Worm (Caenorhabditis elegans) whole organism, L2 larva: ENCODE measurements around the gene nhr-241.

Experiments
- C34F6.9 ChIP-seq: fragments of 150-350 bp; optimal IDR thresholded peaks from 2 replicates; lab custom pipeline; 2014; ENCODE audit warnings: missing biosample characterization, missing genetic modification characterization
- F13H6.1 ChIP-seq: sonication (generic microtip); optimal IDR thresholded peaks from 2 replicates; lab custom pipeline; 2016; ENCODE audit warnings: missing genetic modification characterization, missing compliant biosample characterization
- ZK546.5 ChIP-seq: sonication (generic microtip); optimal IDR thresholded peaks from 2 replicates; lab custom pipeline; 2017; ENCODE audit warnings: missing biosample characterization, missing genetic modification characterization
- alr-1 ChIP-seq: fragments of 150-350 bp; optimal IDR thresholded peaks from 2 replicates; lab custom pipeline; 2014; ENCODE audit warnings: missing biosample characterization, missing genetic modification characterization
- aly-2 ChIP-seq: fragments of 150-350 bp; optimal IDR thresholded peaks from 2 replicates; lab custom pipeline; 2014; ENCODE audit warnings: missing biosample characterization, missing genetic modification characterization
- ama-1 ChIP-seq: fragments of 150-350 bp; optimal IDR thresholded peaks from 2 replicates; lab custom pipeline; 2018; ENCODE audit warnings: inconsistent platforms
- ceh-82 ChIP-seq: fragments of 150-350 bp; optimal IDR thresholded peaks from 2 replicates; lab custom pipeline; 2014; ENCODE audit warnings: missing biosample characterization, missing genetic modification characterization
- dmd-4 ChIP-seq: sonication (generic microtip); optimal IDR thresholded peaks from 2 replicates; lab custom pipeline; 2017; ENCODE audit warnings: missing biosample characterization, missing genetic modification characterization
- elt-1 ChIP-seq: fragments of 150-350 bp; optimal IDR thresholded peaks from 2 replicates; lab custom pipeline; 2014; ENCODE audit warnings: missing biosample characterization, missing genetic modification characterization
- elt-3 ChIP-seq: sonication (generic microtip); optimal IDR thresholded peaks from 2 replicates; lab custom pipeline; 2017; ENCODE audit warnings: missing biosample characterization, missing genetic modification characterization
- gmeb-1 ChIP-seq: fragments of 150-350 bp; optimal IDR thresholded peaks from 2 replicates; lab custom pipeline; 2014; ENCODE audit warnings: missing biosample characterization, missing genetic modification characterization
- lin-13 ChIP-seq: fragments of 150-350 bp; optimal IDR thresholded peaks from 2 replicates; lab custom pipeline; 2014; ENCODE audit warnings: missing biosample characterization, missing genetic modification reagents, missing genetic modification characterization
- lin-39 ChIP-seq: fragments of 150-350 bp; optimal IDR thresholded peaks from 2 replicates; lab custom pipeline; 2014; ENCODE audit warnings: missing biosample characterization, missing genetic modification reagents, missing genetic modification characterization
- lsy-2 ChIP-seq, 2 experiments: fragments of 150-350 bp in 1 of 2; sonication (generic microtip) in 1 of 2; optimal IDR thresholded peaks; 2 replicates each; lab custom pipeline; 2014 to 2017; ENCODE audit warnings: missing biosample characterization in 2 of 2, missing genetic modification characterization in 2 of 2
- mab-5 ChIP-seq: fragments of 150-350 bp; optimal IDR thresholded peaks from 2 replicates; lab custom pipeline; 2014; ENCODE audit warnings: missing biosample characterization, missing genetic modification characterization
- mbf-1 ChIP-seq: sonication (generic microtip); optimal IDR thresholded peaks from 2 replicates; lab custom pipeline; 2017; ENCODE audit warnings: missing biosample characterization, missing genetic modification characterization
- nhr-10 ChIP-seq: sonication (generic microtip); optimal IDR thresholded peaks from 2 replicates; lab custom pipeline; 2017; ENCODE audit warnings: missing biosample characterization, missing genetic modification characterization
- nhr-12 ChIP-seq: fragments of 150-350 bp; optimal IDR thresholded peaks from 2 replicates; lab custom pipeline; 2014; ENCODE audit warnings: missing biosample characterization, missing genetic modification characterization
- nhr-21 ChIP-seq: fragments of 150-350 bp; optimal IDR thresholded peaks from 2 replicates; lab custom pipeline; 2014; ENCODE audit warnings: missing biosample characterization, missing genetic modification characterization
- nhr-23 ChIP-seq: fragments of 150-350 bp; optimal IDR thresholded peaks from 2 replicates; lab custom pipeline; 2014; ENCODE audit warnings: missing biosample characterization, missing genetic modification reagents, missing genetic modification characterization
- nhr-237 ChIP-seq: fragments of 150-350 bp; optimal IDR thresholded peaks from 2 replicates; lab custom pipeline; 2014; ENCODE audit warnings: missing biosample characterization, missing genetic modification characterization
- nhr-25 ChIP-seq: fragments of 150-350 bp; sonication (generic microtip); optimal IDR thresholded peaks from 3 replicates; lab custom pipeline; 2014; ENCODE audit warnings: missing biosample characterization, missing genetic modification characterization
- nhr-6 ChIP-seq: fragments of 150-350 bp; optimal IDR thresholded peaks from 2 replicates; lab custom pipeline; 2014; ENCODE audit warnings: missing biosample characterization, missing genetic modification characterization
- nhr-77 ChIP-seq: fragments of 150-350 bp; optimal IDR thresholded peaks from 2 replicates; lab custom pipeline; 2014; ENCODE audit warnings: missing biosample characterization, missing genetic modification characterization
- peb-1 ChIP-seq: fragments of 150-350 bp; optimal IDR thresholded peaks from 2 replicates; lab custom pipeline; 2014; ENCODE audit warnings: missing biosample characterization, missing genetic modification characterization
- sem-4 ChIP-seq: fragments of 150-350 bp; optimal IDR thresholded peaks from 2 replicates; lab custom pipeline; 2014; ENCODE audit warnings: missing biosample characterization, missing genetic modification reagents, missing genetic modification characterization
- skn-1 ChIP-seq: sonication (generic microtip); optimal IDR thresholded peaks from 2 replicates; lab custom pipeline; 2017; ENCODE audit warnings: missing biosample characterization, missing genetic modification characterization
- sma-3 ChIP-seq: sonication (generic microtip); optimal IDR thresholded peaks from 2 replicates; lab custom pipeline; 2016; ENCODE audit warnings: missing genetic modification reagents, missing genetic modification characterization, missing compliant biosample characterization
- sma-9 ChIP-seq, 2 experiments: fragments of 150-350 bp in 1 of 2; sonication (generic microtip) in 1 of 2; optimal IDR thresholded peaks; 2 replicates each; lab custom pipeline; 2014 to 2016; ENCODE audit warnings: missing genetic modification characterization in 2 of 2, mild to moderate bottlenecking in 1 of 2, missing biosample characterization in 1 of 2, missing compliant biosample characterization in 1 of 2, missing genetic modification reagents in 1 of 2, moderate library complexity in 1 of 2
- unc-39 ChIP-seq: fragments of 150-350 bp; optimal IDR thresholded peaks from 2 replicates; lab custom pipeline; 2014; ENCODE audit warnings: missing biosample characterization, missing genetic modification characterization
- unc-62 ChIP-seq: fragments of 150-350 bp; optimal IDR thresholded peaks from 2 replicates; lab custom pipeline; 2014; ENCODE audit warnings: missing biosample characterization, missing genetic modification reagents, missing genetic modification characterization
- ztf-11 ChIP-seq: sonication (generic microtip); optimal IDR thresholded peaks from 2 replicates; lab custom pipeline; 2017; ENCODE audit warnings: missing biosample characterization, missing genetic modification characterization
- ztf-4 ChIP-seq: fragments of 150-350 bp; optimal IDR thresholded peaks from 2 replicates; lab custom pipeline; 2014; ENCODE audit warnings: missing biosample characterization, missing genetic modification characterization

nhr-241 gene

ce11 chrV:18699326-18699725 is at the start of gene nhr-241:
nhr-241 (plus strand) TSS chrV:18699451.
- TF ChIP-seq nhr-12 (tag; lab: Kevin White, UChicago) (no peak), ceh-82 (tag; lab: Kevin White, UChicago) (no peak), gmeb-1 (tag; lab: Kevin White, UChicago) (no peak), ama-1 (no peak), aly-2 (tag; lab: Kevin White, UChicago) (no peak), sem-4 (tag; lab: Kevin White, UChicago) (no peak), nhr-21 (no peak), mab-5 (no peak)

ce11 chrV:18650043-18650442 is 49.2 kb upstream of the nhr-241 start, which contains the start of gene egas-2:
egas-2 (plus strand) TSS chrV:18650343.
- no peak for TF ChIP-seq nhr-237 (tag; lab: Kevin White, UChicago)
- TF ChIP-seq skn-1: no peak
- no peak for TF ChIP-seq elt-1 (tag; lab: Kevin White, UChicago)
- no peak for TF ChIP-seq sma-3 (GFP tag; lab: Kevin White, UChicago)
- TF ChIP-seq nhr-23 (tag; lab: Kevin White, UChicago): no peak
- no peak for TF ChIP-seq lin-39 (tag; lab: Kevin White, UChicago)
- TF ChIP-seq unc-39 (tag; lab: Kevin White, UChicago): no peak
- TF ChIP-seq ZK546.5 (tag; lab: Kevin White, UChicago): no peak
- no peak for TF ChIP-seq ceh-82 (tag; lab: Kevin White, UChicago)
- no peak for TF ChIP-seq unc-62

ce11 chrV:18656363-18656762 is 42.9 kb upstream of the nhr-241 start:
- TF ChIP-seq sma-9 (GFP tag; optimal IDR thresholded peaks at IDR 0.05; lab: Kevin White, UChicago): no peak
- no peak for TF ChIP-seq sma-9 (tag; optimal IDR thresholded peaks at IDR 0.05; lab: Kevin White, UChicago)
- no peak for TF ChIP-seq C34F6.9 (tag; lab: Kevin White, UChicago)
- no peak for TF ChIP-seq ama-1
- TF ChIP-seq elt-3 (tag; lab: Kevin White, UChicago): no peak
- no peak for TF ChIP-seq dmd-4 (tag; lab: Kevin White, UChicago)
- no peak for TF ChIP-seq ZK546.5 (tag; lab: Kevin White, UChicago)
- TF ChIP-seq ztf-4: no peak
- TF ChIP-seq sem-4 (tag; lab: Kevin White, UChicago): no peak
- TF ChIP-seq nhr-77 (tag; lab: Kevin White, UChicago): no peak
- TF ChIP-seq mbf-1 (tag; lab: Kevin White, UChicago): no peak
- no peak for TF ChIP-seq elt-1 (tag; lab: Kevin White, UChicago)
- TF ChIP-seq nhr-6 (tag; lab: Kevin White, UChicago): no peak
- no peak for TF ChIP-seq alr-1 (tag; lab: Kevin White, UChicago)
- TF ChIP-seq peb-1 (tag; lab: Kevin White, UChicago): no peak
- no peak for TF ChIP-seq nhr-25
- TF ChIP-seq gmeb-1 (tag; lab: Kevin White, UChicago): no peak

ce11 chrV:18657391-18657790 is 41.9 kb upstream of the nhr-241 start:
- TF ChIP-seq lin-39 (tag; lab: Kevin White, UChicago) (no peak), sma-3 (GFP tag; lab: Kevin White, UChicago) (no peak), lsy-2 (tag; optimal IDR thresholded peaks at IDR 0.05; lab: Kevin White, UChicago) (no peak), nhr-12 (tag; lab: Kevin White, UChicago) (no peak), alr-1 (tag; lab: Kevin White, UChicago) (no peak), ztf-11 (tag; lab: Kevin White, UChicago) (no peak), nhr-23 (tag; lab: Kevin White, UChicago) (no peak), nhr-21 (no peak)

ce11 chrV:18658914-18659313 is 40.3 kb upstream of the nhr-241 start:
- no peak for TF ChIP-seq peb-1 (tag; lab: Kevin White, UChicago)
- TF ChIP-seq elt-3 (tag; lab: Kevin White, UChicago): no peak
- no peak for TF ChIP-seq alr-1 (tag; lab: Kevin White, UChicago)
- no peak for TF ChIP-seq nhr-10 (tag; lab: Kevin White, UChicago)
- no peak for TF ChIP-seq lin-13 (GFP tag; lab: Kevin White, UChicago)
- TF ChIP-seq F13H6.1 (tag; lab: Kevin White, UChicago): no peak
- TF ChIP-seq nhr-77 (tag; lab: Kevin White, UChicago): no peak
- TF ChIP-seq unc-62: no peak
- no peak for TF ChIP-seq ceh-82 (tag; lab: Kevin White, UChicago)
- TF ChIP-seq ZK546.5 (tag; lab: Kevin White, UChicago): no peak
- no peak for TF ChIP-seq nhr-237 (tag; lab: Kevin White, UChicago)
- TF ChIP-seq unc-39 (tag; lab: Kevin White, UChicago): no peak
